Worm (Caenorhabditis elegans) whole organism, midembryonic: Measurements from ENCODE around the gene sec-61.A.

Experiments
- T22C8.4 ChIP-seq: fragments of 200-800 bp; sonication (Bioruptor generic); IDR thresholded peaks from 2 replicates; pipeline ENCODE4 v1.3.6; 2022; ENCODE audit warnings: missing genetic modification characterization, missing compliant biosample characterization
- cog-1 ChIP-seq: sonication (generic microtip); optimal IDR thresholded peaks from 2 replicates; lab custom pipeline; 2016; ENCODE audit warnings: missing genetic modification characterization, missing compliant biosample characterization
- flt-1 ChIP-seq: fragments of 200-800 bp; sonication (Bioruptor generic); IDR thresholded peaks from 2 replicates; pipeline ENCODE4 v1.3.6; 2022; ENCODE audit warnings: missing genetic modification characterization, missing compliant biosample characterization
- klf-2 ChIP-seq: fragments of 200-800 bp; sonication (Bioruptor generic); conservative IDR thresholded peaks from 2 replicates; pipeline ENCODE4 v1.3.6; 2022; ENCODE audit warnings: missing genetic modification reagents, missing genetic modification characterization, missing compliant biosample characterization
- med-1 ChIP-seq: sonication (generic microtip); optimal IDR thresholded peaks from 2 replicates; lab custom pipeline; 2017; ENCODE audit warnings: missing genetic modification characterization, mild to moderate bottlenecking, missing compliant biosample characterization, antibody characterized with exemption, missing genetic modification reagents; ENCODE audit not compliant: insufficient read depth
- ref-1 ChIP-seq: fragments of 200-800 bp; sonication (Bioruptor generic); conservative IDR thresholded peaks from 2 replicates; pipeline ENCODE4 v1.3.6; 2022; ENCODE audit warnings: missing genetic modification reagents, missing genetic modification characterization, missing compliant biosample characterization
- tab-1 ChIP-seq: fragments of 200-800 bp; sonication (Bioruptor generic); IDR thresholded peaks from 2 replicates; pipeline ENCODE4 v1.3.6; 2022; ENCODE audit warnings: missing genetic modification characterization, missing compliant biosample characterization
- ztf-23 ChIP-seq: fragments of 200-800 bp; sonication (Bioruptor generic); IDR thresholded peaks from 2 replicates; pipeline ENCODE4 v1.3.6; 2022; ENCODE audit warnings: missing genetic modification reagents, missing genetic modification characterization, missing compliant biosample characterization
- ztf-29 ChIP-seq: fragments of 200-800 bp; sonication (Bioruptor generic); IDR thresholded peaks from 2 replicates; pipeline ENCODE4 v1.3.6; 2022; ENCODE audit warnings: missing genetic modification reagents, missing genetic modification characterization, missing compliant biosample characterization

sec-61.A gene

DNA sequence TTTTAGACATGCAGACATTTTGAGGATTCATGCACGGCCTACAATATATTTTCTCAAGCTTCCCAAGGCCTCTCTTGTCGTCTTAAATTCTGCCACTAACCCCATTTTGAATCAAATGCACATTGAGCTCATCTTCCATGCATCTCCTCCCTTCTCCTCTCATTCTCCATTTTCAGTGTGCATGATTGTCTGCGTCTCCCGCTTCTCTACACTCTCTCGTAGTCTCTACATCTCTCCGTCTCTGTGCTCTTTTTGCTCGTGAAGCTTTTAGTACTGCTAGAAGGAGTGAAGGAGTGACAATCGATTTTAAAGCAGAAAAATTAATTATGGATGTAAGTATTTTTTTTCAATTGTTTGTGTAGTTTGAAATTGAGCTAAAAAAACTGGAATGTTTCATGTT is 11.8 kb upstream of the sec-61.A start, which contains the start of gene Y57G11C.22:
Gene Y57G11C.22 (plus strand): TSS at position 327 of the 400 bp plus-strand sequence.
- TF ChIP-seq T22C8.4 (no peak), cog-1 (tag; lab: Kevin White, UChicago) (no peak), med-1 (GFP tag; lab: Kevin White, UChicago) (no peak), klf-2 (no peak), tab-1 (GFP tag; lab: Robert Waterston, UW) (no peak), ztf-23 (no peak), ztf-29 (no peak), ref-1 (GFP tag; lab: Robert Waterston, UW) (no peak), flt-1 (GFP tag; lab: Robert Waterston, UW) (no peak)

DNA sequence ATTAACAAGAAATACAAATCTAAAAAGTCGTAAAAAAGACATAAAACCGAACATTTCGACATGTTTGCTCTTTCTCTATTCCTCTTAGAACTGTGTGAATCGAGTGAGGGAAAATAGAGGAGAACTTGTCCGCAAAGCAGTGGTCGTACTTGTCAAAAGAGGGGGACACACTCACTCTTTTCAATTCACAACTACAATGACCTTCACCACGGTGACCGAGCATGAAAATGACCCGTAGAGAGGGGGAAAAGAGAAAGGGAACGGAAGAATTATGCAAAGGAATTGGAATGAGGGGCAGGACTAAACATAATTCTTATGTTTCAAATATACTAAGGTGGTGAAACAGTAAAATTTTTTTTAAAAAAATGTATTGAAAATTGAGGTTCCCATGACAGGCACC is 8.5 kb upstream of the sec-61.A start:
- TF ChIP-seq klf-2 (no peak), T22C8.4 (no peak), ztf-23 (no peak), tab-1 (GFP tag; lab: Robert Waterston, UW) (no peak)

DNA sequence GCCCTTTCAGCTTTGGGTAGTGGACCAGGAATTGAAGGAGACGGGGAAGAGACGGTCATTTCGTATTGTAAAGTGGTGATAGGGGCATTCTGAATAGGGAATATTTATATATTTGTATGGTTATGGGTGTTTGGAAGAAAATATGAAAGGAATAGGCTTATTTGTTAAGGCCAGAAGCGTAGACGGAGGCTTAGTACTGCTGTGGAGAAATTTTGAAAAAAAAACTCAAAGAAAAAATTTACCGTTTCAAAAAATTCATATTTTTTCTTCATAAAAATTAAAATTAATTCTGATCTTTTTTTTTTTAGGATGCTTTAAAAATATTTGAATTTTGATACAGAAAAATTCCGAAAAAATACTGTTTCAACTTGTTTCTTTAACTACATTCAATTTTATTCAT is 4.0 kb upstream of the sec-61.A start, which contains the start of gene hhat-2:
Gene hhat-2 (minus strand): TSS at position 101 of the 400 bp plus-strand sequence.
- no peak for TF ChIP-seq klf-2
- no peak for TF ChIP-seq flt-1 (GFP tag; lab: Robert Waterston, UW)

DNA sequence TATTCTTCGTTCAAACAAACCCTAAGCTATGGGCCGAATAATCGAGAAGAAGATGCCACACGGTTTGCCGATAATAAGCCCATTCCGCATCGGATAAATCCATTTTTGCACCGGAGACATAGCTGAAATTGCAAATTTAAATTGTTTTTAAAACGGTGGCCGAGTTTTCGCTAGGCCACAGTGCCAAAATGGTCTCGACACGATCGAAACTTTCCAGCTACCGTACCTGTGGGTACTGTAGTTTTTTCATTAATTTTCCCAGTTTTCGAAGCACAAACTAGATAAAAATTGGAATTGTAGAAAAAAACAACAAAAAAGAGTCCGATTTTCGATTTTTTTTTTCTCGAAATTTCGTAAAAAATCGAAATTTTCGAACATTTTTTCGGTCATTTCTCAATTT is 3.2 kb upstream of the sec-61.A start:
- no peak for TF ChIP-seq tab-1 (GFP tag; lab: Robert Waterston, UW)
- no peak for TF ChIP-seq med-1 (GFP tag; lab: Kevin White, UChicago)
- no peak for TF ChIP-seq flt-1 (GFP tag; lab: Robert Waterston, UW)
- TF ChIP-seq T22C8.4 = no peak
- TF ChIP-seq ref-1 (GFP tag; lab: Robert Waterston, UW) = no peak
- TF ChIP-seq cog-1 (tag; lab: Kevin White, UChicago) = no peak
- no peak for TF ChIP-seq klf-2
- no peak for TF ChIP-seq ztf-23
- TF ChIP-seq ztf-29 = no peak

DNA sequence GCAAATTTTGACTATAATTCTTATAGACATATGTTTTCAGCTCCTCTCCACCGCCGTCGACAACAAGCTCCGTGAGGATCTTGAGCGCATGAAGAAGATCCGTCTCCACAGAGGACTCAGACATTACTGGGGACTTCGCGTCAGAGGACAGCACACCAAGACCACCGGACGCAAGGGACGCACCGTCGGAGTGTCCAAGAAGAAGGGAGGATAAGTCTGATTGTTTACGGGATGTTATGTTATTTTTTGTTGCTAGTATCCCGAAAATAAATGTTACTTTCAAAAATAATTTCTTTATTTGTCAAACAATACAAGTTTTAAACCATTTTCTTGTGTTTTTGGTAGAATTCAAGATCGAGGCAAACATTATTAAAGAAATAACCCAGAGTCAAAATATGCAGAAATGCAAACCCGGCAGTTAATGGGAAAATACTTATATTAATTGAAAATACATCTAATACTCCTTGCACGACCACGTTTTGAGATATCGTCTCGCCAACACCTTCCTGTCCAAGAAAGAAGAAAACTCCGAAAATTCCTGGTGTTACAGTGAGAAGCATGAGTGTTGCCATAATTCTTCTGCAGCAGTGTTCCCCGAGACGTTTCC is 1.2 kb upstream of the sec-61.A start:
- TF ChIP-seq med-1 (GFP tag; lab: Kevin White, UChicago) (no peak), ztf-23 (no peak), ztf-29 (no peak), flt-1 (GFP tag; lab: Robert Waterston, UW) (no peak), ref-1 (GFP tag; lab: Robert Waterston, UW) (no peak), cog-1 (tag; lab: Kevin White, UChicago) (no peak), tab-1 (GFP tag; lab: Robert Waterston, UW) (no peak), klf-2 (no peak), T22C8.4 (no peak)

DNA sequence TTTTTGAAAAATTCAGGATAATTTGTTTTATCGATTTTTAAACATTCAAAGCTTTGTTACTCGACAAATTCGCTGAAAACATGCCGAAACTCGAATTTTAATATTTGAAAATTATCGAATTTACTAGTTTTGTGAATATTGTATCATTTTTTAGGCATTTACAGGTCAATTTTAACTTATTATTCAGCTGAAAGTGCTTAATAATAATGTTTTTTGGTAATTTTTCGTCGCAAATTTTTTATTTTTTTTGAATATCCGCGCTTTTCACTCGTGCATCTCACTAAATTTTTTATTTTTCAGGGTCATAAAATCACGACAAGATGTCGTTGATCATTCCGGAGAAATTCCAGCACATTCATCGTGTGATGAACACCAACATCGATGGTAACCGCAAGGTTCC is 315 bp upstream of the sec-61.A start, which contains the start of gene rps-18:
Gene rps-18 (plus strand): TSS at position 301 of the 400 bp plus-strand sequence.
- TF ChIP-seq klf-2 (no peak), cog-1 (tag; lab: Kevin White, UChicago) (no peak), ref-1 (GFP tag; lab: Robert Waterston, UW) (no peak)

DNA sequence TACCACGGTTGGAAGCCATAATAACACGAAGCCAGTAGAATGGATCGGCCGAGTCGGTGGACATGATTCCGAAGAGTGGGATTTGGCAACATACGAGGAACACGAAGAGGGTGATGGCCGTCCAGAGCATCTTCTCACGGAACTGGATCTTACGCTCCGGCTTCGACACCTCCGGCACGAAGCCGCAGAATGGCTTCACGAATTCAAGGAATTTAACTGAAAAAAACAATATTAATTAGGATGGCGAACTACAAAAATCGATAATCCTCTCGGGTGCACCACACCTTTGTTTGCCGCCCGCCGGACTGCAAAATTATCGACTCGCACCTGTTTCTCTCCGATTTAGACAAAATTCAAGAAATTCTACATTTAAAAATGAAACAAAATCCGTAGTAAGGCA is 863 bp downstream of the sec-61.A start:
- TF ChIP-seq ztf-29 = no peak
- TF ChIP-seq T22C8.4 = peak; percentile 40; the same call in 1 of the 2 replicates
- TF ChIP-seq cog-1 (tag; lab: Kevin White, UChicago) = no peak
- no peak for TF ChIP-seq klf-2

DNA sequence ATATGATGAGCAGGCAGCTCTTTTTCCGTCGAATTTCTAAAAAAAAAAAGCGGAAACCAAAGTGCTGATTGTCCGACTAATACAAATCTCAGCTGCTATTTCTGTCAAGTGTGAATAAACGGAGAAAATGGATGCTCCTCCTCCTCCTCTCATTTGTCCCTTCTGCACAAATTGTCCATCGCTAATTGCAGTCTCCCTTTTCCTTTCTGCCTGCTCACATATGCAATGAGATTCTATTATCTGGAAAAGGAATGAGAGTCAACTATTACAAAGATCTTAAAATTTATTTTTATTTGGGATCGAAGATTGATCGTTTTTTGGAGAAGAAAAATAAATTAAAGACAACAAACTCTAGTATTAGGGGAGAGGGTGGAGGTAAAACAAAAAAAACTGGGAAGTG is 2.8 kb downstream of the sec-61.A start:
- TF ChIP-seq T22C8.4 (no peak), ref-1 (GFP tag; lab: Robert Waterston, UW) (no peak), flt-1 (GFP tag; lab: Robert Waterston, UW) (peak; percentile 14; the same call in 1 of the 2 replicates)

DNA sequence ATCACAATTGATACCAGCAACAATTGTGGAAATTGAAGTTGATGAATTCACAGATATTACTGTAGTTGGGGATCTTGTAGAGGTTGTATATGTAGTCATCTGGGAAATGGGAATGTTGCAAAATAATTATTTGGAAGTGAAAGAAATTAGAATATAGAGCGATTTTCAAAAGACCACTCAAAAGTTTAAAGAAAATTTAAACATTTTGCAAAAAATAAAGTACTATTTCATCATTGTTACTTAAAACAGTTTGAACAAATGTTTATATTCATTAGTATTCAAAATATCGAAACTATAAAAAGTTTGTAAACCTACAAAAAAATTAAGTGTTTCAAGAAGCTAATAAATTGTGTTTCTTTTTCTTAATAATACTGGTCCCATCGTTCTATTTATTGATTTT is 8.8 kb downstream of the sec-61.A start, which contains the start of gene Y57G11C.46:
Gene Y57G11C.46 (minus strand): TSS at position 101 of the 400 bp plus-strand sequence.
- no peak for TF ChIP-seq ztf-23
- no peak for TF ChIP-seq tab-1 (GFP tag; lab: Robert Waterston, UW)
- TF ChIP-seq klf-2 = no peak
- no peak for TF ChIP-seq T22C8.4
- no peak for TF ChIP-seq med-1 (GFP tag; lab: Kevin White, UChicago)
- TF ChIP-seq ztf-29 = no peak
- no peak for TF ChIP-seq ref-1 (GFP tag; lab: Robert Waterston, UW)
- TF ChIP-seq cog-1 (tag; lab: Kevin White, UChicago) = no peak
- TF ChIP-seq flt-1 (GFP tag; lab: Robert Waterston, UW) = no peak

DNA sequence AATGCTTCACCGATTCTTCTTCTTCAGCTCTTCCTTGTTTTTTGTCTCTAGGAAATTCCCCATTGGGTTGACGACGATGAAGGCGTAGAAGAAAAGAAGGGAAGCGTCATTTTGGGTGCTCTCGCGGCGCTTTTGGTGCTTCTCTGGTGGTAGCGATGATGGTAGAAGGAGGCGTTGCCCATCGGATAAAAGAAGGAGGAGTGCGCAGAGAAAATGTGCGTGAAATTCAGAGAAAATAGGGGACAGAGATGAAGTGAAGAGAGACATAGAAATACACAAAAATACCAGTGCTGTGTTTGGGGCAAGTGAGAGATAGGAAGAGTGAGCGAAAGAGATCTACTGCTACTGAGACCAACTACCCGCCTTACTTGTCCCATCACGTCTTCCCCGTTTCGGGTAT is 18.2 kb downstream of the sec-61.A start, which contains the start of gene oig-5:
Gene oig-5 (plus strand): TSS at position 301 of the 400 bp plus-strand sequence.
- TF ChIP-seq ztf-29 = no peak
- no peak for TF ChIP-seq cog-1 (tag; lab: Kevin White, UChicago)
- TF ChIP-seq tab-1 (GFP tag; lab: Robert Waterston, UW) = no peak
- TF ChIP-seq ztf-23 = no peak
- no peak for TF ChIP-seq med-1 (GFP tag; lab: Kevin White, UChicago)
- no peak for TF ChIP-seq ref-1 (GFP tag; lab: Robert Waterston, UW)
- TF ChIP-seq flt-1 (GFP tag; lab: Robert Waterston, UW) = no peak
- TF ChIP-seq T22C8.4 = no peak
- TF ChIP-seq klf-2 = no peak

DNA sequence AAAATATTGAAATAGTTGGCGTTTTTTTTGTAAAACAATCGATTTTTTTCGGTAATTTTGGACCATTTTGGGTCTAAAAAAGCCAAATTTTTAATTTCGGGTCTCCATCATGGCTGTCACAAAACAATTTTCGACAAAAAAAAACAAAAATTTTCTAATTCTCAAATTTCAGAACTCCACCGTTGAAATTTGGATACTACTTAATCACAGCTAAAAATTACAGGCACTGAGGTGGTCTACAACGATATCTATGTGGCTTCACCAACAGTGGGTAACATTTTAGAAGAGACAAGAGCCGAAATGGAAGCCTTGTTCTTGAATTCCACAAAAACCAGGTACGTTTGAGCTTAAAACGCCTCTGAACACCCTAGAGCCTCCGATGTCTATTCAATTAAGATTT is 22.7 kb downstream of the sec-61.A start, which contains the start of gene Y57G11C.1142:
Gene Y57G11C.1142 (plus strand): TSS at position 301 of the 400 bp plus-strand sequence.
- TF ChIP-seq tab-1 (GFP tag; lab: Robert Waterston, UW) = no peak
- no peak for TF ChIP-seq ztf-23
- no peak for TF ChIP-seq med-1 (GFP tag; lab: Kevin White, UChicago)
- no peak for TF ChIP-seq klf-2
- TF ChIP-seq flt-1 (GFP tag; lab: Robert Waterston, UW) = no peak
- no peak for TF ChIP-seq cog-1 (tag; lab: Kevin White, UChicago)
